Comparison of ENCODE assay signal across 1 fruit fly cellular context in the genomic region with DNA sequence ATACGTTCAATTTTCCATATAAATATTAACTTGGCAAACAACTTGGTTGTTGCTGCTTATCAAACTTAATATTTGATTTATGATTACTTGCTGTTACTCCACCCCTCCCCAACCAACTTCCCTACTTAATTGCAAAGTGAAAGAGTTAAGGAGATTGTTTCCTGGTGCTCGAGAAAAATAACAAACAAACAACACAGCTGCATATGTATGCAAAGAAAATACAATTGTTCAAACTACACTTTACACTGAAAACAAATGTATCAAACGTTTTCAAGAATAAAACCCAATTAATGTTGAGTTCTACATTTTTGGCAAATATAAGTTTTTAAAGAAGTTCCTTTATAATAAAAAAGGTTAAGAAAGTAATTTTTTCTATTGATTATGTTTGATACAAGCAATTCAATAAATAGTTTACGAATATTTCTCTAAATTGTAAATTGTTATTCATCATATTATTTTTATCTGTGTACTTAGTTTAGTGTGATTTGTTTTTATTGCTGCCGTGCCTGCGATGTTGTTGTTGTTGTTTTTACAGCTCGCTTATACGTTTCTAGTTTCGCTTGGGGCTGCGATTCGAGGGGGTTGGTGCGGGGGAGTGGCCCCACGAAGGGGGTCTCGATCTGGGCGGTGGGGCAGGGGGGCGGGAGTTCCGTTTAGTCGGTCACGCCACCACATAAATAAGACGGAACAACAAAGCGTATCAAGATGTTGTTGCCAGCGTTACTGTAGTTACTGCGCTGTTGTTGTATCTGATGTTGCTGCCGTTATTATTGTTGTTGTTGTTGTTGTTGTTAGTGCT.
A peak's percentile ranks its signal among the peaks of the same experiment; 100 is the strongest.
TF ChIP-seq lines count a peak whose summit lies in the region.

No protein-coding gene starts in this region.

TF ChIP-seq in whole organism, embryonic, 481 proteins besides CTCF, POLR2A, EP300 and RAD21 (continued from another document and continues in another):
- no peak for TF ChIP-seq grn (GFP tag; optimal IDR thresholded peaks at IDR 0.05; lab: Kevin White, UChicago)
- peak; percentile 62; the same call in 1 of the 2 replicates for TF ChIP-seq ranshi (GFP tag; IDR thresholded peaks at IDR 0.05; lab: Robert Waterston, UW)
- peak; percentile 20 for TF ChIP-seq Side (GFP tag; optimal IDR thresholded peaks at IDR 0.05; lab: Kevin White, UChicago)
- no peak for TF ChIP-seq CG3065 (GFP tag; optimal IDR thresholded peaks at IDR 0.05; lab: Kevin White, UChicago)
- TF ChIP-seq NC2β (GFP tag; optimal IDR thresholded peaks at IDR 0.05; lab: Kevin White, UChicago) = peak; percentile 27
- no peak for TF ChIP-seq hkb (optimal IDR thresholded peaks at IDR 0.05; lab: Kevin White, UChicago)
- TF ChIP-seq hkb (GFP tag; IDR thresholded peaks at IDR 0.05; lab: Robert Waterston, UW) = 0 out of 2 replicates have a peak, but pooled peaks have one; percentile 28
- no peak for TF ChIP-seq Dp (GFP tag; optimal IDR thresholded peaks at IDR 0.05; lab: Kevin White, UChicago)
- TF ChIP-seq her (GFP tag; optimal IDR thresholded peaks at IDR 0.05; lab: Kevin White, UChicago) = no peak
- peak; percentile 80 for TF ChIP-seq CG6175 (GFP tag; IDR thresholded peaks at IDR 0.05; lab: Robert Waterston, UW)
- no peak for TF ChIP-seq CkIIα-i1 (GFP tag; IDR thresholded peaks at IDR 0.05; lab: Robert Waterston, UW)
- TF ChIP-seq shn (GFP tag; optimal IDR thresholded peaks at IDR 0.05; lab: Kevin White, UChicago) = peak; percentile 10
- no peak for TF ChIP-seq Awh (GFP tag; IDR thresholded peaks at IDR 0.05; lab: Robert Waterston, UW)
- TF ChIP-seq Nf-YB (GFP tag; optimal IDR thresholded peaks at IDR 0.05; lab: Kevin White, UChicago) = peak; percentile 64
- 0 out of 3 replicates have a peak, but pooled peaks have one; percentile 40 for TF ChIP-seq CG11093 (GFP tag; IDR thresholded peaks at IDR 0.05; lab: Robert Waterston, UW)
- TF ChIP-seq CG6272 (GFP tag; IDR thresholded peaks at IDR 0.05; lab: Robert Waterston, UW) = no peak
- peak; percentile 25; the same call in 1 of the 2 replicates for TF ChIP-seq CG32767 (GFP tag; IDR thresholded peaks at IDR 0.05; lab: Robert Waterston, UW)
- TF ChIP-seq klu (GFP tag; IDR thresholded peaks at IDR 0.05; lab: Robert Waterston, UW) = peak; percentile 36; the same call in 1 of the 2 replicates
- 0 out of 2 replicates have a peak, but pooled peaks have one; percentile 42 for TF ChIP-seq aop (GFP tag; IDR thresholded peaks at IDR 0.05; lab: Robert Waterston, UW)
- peak; percentile 53; the same call in 1 of the 2 replicates for TF ChIP-seq ssp (GFP tag; IDR thresholded peaks at IDR 0.05; lab: Robert Waterston, UW)
- no peak for TF ChIP-seq TFAM (GFP tag; optimal IDR thresholded peaks at IDR 0.05; lab: Kevin White, UChicago)
- no peak for TF ChIP-seq CG6654 (GFP tag; optimal IDR thresholded peaks at IDR 0.05; lab: Kevin White, UChicago)
- TF ChIP-seq Mad (GFP tag; optimal IDR thresholded peaks at IDR 0.05; lab: Kevin White, UChicago) = no peak
- TF ChIP-seq sima (GFP tag; optimal IDR thresholded peaks at IDR 0.05; lab: Kevin White, UChicago) = no peak
- peak; percentile 23 for TF ChIP-seq chn (GFP tag; optimal IDR thresholded peaks at IDR 0.05; lab: Kevin White, UChicago)
- peak; percentile 55 for TF ChIP-seq pho (GFP tag; optimal IDR thresholded peaks at IDR 0.05; lab: Kevin White, UChicago)
- TF ChIP-seq D19B (GFP tag; optimal IDR thresholded peaks at IDR 0.05; lab: Kevin White, UChicago) = no peak
- TF ChIP-seq C15 (GFP tag; IDR thresholded peaks at IDR 0.05; lab: Robert Waterston, UW) = no peak
- TF ChIP-seq CG17612 (GFP tag; IDR thresholded peaks at IDR 0.05; lab: Robert Waterston, UW) = no peak
- peak; percentile 46; the same call in 1 of the 2 replicates for TF ChIP-seq CG6689 (GFP tag; IDR thresholded peaks at IDR 0.05; lab: Robert Waterston, UW)
- peak; percentile 46; the same call in 1 of the 2 replicates for TF ChIP-seq CG32772 (GFP tag; IDR thresholded peaks at IDR 0.05; lab: Robert Waterston, UW)
- peak; percentile 47 for TF ChIP-seq CG6813 (GFP tag; optimal IDR thresholded peaks at IDR 0.05; lab: Kevin White, UChicago)
- no peak for TF ChIP-seq toy (GFP tag; IDR thresholded peaks at IDR 0.05; lab: Robert Waterston, UW)
- peak; percentile 46 for TF ChIP-seq CG10654 (GFP tag; optimal IDR thresholded peaks at IDR 0.05; lab: Kevin White, UChicago)
- peak; percentile 18 for TF ChIP-seq Sry-δ (GFP tag; optimal IDR thresholded peaks at IDR 0.05; lab: Kevin White, UChicago)
- TF ChIP-seq CG6683 (GFP tag; optimal IDR thresholded peaks at IDR 0.05; lab: Kevin White, UChicago) = peak; percentile 45
- no peak for TF ChIP-seq Kr (GFP tag; optimal IDR thresholded peaks at IDR 0.05; lab: Kevin White, UChicago)
- peak; percentile 63 for TF ChIP-seq Xbp1 (GFP tag; optimal IDR thresholded peaks at IDR 0.05; lab: Kevin White, UChicago)
- TF ChIP-seq cwo (GFP tag; optimal IDR thresholded peaks at IDR 0.05; lab: Kevin White, UChicago) = peak; percentile 49
- TF ChIP-seq CG7928 (GFP tag; optimal IDR thresholded peaks at IDR 0.05; lab: Kevin White, UChicago) = no peak
- TF ChIP-seq pzg (GFP tag; optimal IDR thresholded peaks at IDR 0.05; lab: Kevin White, UChicago) = no peak
- TF ChIP-seq knrl (GFP tag; IDR thresholded peaks at IDR 0.05; lab: Robert Waterston, UW; ENCODE audit: partially characterized antibody) = no peak
- TF ChIP-seq Dad (GFP tag; optimal IDR thresholded peaks at IDR 0.05; lab: Kevin White, UChicago) = no peak
- TF ChIP-seq HHEX (GFP tag; optimal IDR thresholded peaks at IDR 0.05; lab: Kevin White, UChicago) = peak; percentile 64
- TF ChIP-seq CG17359 (tag; optimal IDR thresholded peaks at IDR 0.05; lab: Kevin White, UChicago) = peak; percentile 82
- TF ChIP-seq gsb (GFP tag; IDR thresholded peaks at IDR 0.05; lab: Robert Waterston, UW) = 0 out of 2 replicates have a peak, but pooled peaks have one; percentile 9
- no peak for TF ChIP-seq HLH4C (GFP tag; IDR thresholded peaks at IDR 0.05; lab: Robert Waterston, UW; ENCODE audit: partially characterized antibody)
- TF ChIP-seq wor (GFP tag; IDR thresholded peaks at IDR 0.05; lab: Robert Waterston, UW) = peak; percentile 33; the same call in 1 of the 2 replicates
- peak; percentile 65 for TF ChIP-seq CG15696 (tag; optimal IDR thresholded peaks at IDR 0.05; lab: Kevin White, UChicago)
- TF ChIP-seq Eip74EF (GFP tag; optimal IDR thresholded peaks at IDR 0.05; lab: Kevin White, UChicago) = peak in 1 of 2 experiments; percentile 87
- TF ChIP-seq mld (GFP tag; IDR thresholded peaks at IDR 0.05; lab: Robert Waterston, UW; ENCODE audit: partially characterized antibody) = no peak
- TF ChIP-seq Fer2 (tag; optimal IDR thresholded peaks at IDR 0.05; lab: Kevin White, UChicago) = peak; percentile 50
- peak; percentile 57; the same call in 2 of the 3 replicates for TF ChIP-seq ase (GFP tag; IDR thresholded peaks at IDR 0.05; lab: Robert Waterston, UW)
- peak; percentile 59 for TF ChIP-seq CG13894 (tag; optimal IDR thresholded peaks at IDR 0.05; lab: Kevin White, UChicago)
- TF ChIP-seq Elba2 (GFP tag; optimal IDR thresholded peaks at IDR 0.05; lab: Kevin White, UChicago) = no peak
- no peak for TF ChIP-seq CG11247 (GFP tag; IDR thresholded peaks at IDR 0.05; lab: Robert Waterston, UW)
- TF ChIP-seq Atf6 (GFP tag; IDR thresholded peaks at IDR 0.05; lab: Robert Waterston, UW) = peak; percentile 65
- TF ChIP-seq MBD-R2 (GFP tag; IDR thresholded peaks at IDR 0.05; lab: Robert Waterston, UW) = no peak
- TF ChIP-seq hb (GFP tag; IDR thresholded peaks at IDR 0.05; lab: Robert Waterston, UW; ENCODE audit: partially characterized antibody) = no peak
- TF ChIP-seq YL-1 (GFP tag; optimal IDR thresholded peaks at IDR 0.05; lab: Kevin White, UChicago) = no peak
- TF ChIP-seq Lim3 (GFP tag; IDR thresholded peaks at IDR 0.05; lab: Robert Waterston, UW) = no peak; the same call in 1 of the 2 replicates
- peak; percentile 16 for TF ChIP-seq CG8944 (GFP tag; optimal IDR thresholded peaks at IDR 0.05; lab: Kevin White, UChicago)
- no peak for TF ChIP-seq luna (GFP tag; optimal IDR thresholded peaks at IDR 0.05; lab: Kevin White, UChicago)
- peak; percentile 31 for TF ChIP-seq dm (GFP tag; optimal IDR thresholded peaks at IDR 0.05; lab: Kevin White, UChicago)
- no peak for TF ChIP-seq Doc2 (GFP tag; IDR thresholded peaks at IDR 0.05; lab: Robert Waterston, UW)
- TF ChIP-seq tup (GFP tag; optimal IDR thresholded peaks at IDR 0.05; lab: Kevin White, UChicago) = no peak
- no peak for TF ChIP-seq CG10274 (GFP tag; optimal IDR thresholded peaks at IDR 0.05; lab: Kevin White, UChicago)
- TF ChIP-seq nom (GFP tag; optimal IDR thresholded peaks at IDR 0.05; lab: Kevin White, UChicago) = peak; percentile 58
- TF ChIP-seq lmd (GFP tag; IDR thresholded peaks at IDR 0.05; lab: Robert Waterston, UW) = peak; percentile 66
- TF ChIP-seq gt (GFP tag; IDR thresholded peaks at IDR 0.05; lab: Robert Waterston, UW) = no peak
- peak; percentile 52; the same call in 1 of the 2 replicates for TF ChIP-seq Ada2b (GFP tag; IDR thresholded peaks at IDR 0.05; lab: Robert Waterston, UW)
- peak; percentile 71 for TF ChIP-seq CG12659 (GFP tag; optimal IDR thresholded peaks at IDR 0.05; lab: Kevin White, UChicago)
- peak; percentile 67 for TF ChIP-seq Hr3 (GFP tag; optimal IDR thresholded peaks at IDR 0.05; lab: Kevin White, UChicago)
- peak; percentile 39 for TF ChIP-seq NfI (GFP tag; optimal IDR thresholded peaks at IDR 0.05; lab: Kevin White, UChicago)
- peak; percentile 76; the same call in 1 of the 2 replicates for TF ChIP-seq Xrp1 (GFP tag; IDR thresholded peaks at IDR 0.05; lab: Robert Waterston, UW)
- TF ChIP-seq CG15514 (GFP tag; optimal IDR thresholded peaks at IDR 0.05; lab: Kevin White, UChicago) = peak; percentile 9
- TF ChIP-seq ttk (GFP tag; IDR thresholded peaks at IDR 0.05; lab: Robert Waterston, UW) = peak; percentile 46; the same call in 1 of the 2 replicates
- peak; percentile 32 for TF ChIP-seq scrt (GFP tag; optimal IDR thresholded peaks at IDR 0.05; lab: Kevin White, UChicago)
- no peak for TF ChIP-seq Ets97D (GFP tag; optimal IDR thresholded peaks at IDR 0.05; lab: Kevin White, UChicago)
- TF ChIP-seq Hand (GFP tag; optimal IDR thresholded peaks at IDR 0.05; lab: Kevin White, UChicago) = peak; percentile 46
- TF ChIP-seq Adf1 (GFP tag; IDR thresholded peaks at IDR 0.05; lab: Robert Waterston, UW) = no peak; the same call in 1 of the 2 replicates
- TF ChIP-seq bbx (GFP tag; IDR thresholded peaks at IDR 0.05; lab: Robert Waterston, UW; ENCODE audit: partially characterized antibody) = no peak
- peak; percentile 7 for TF ChIP-seq CG7987 (GFP tag; optimal IDR thresholded peaks at IDR 0.05; lab: Kevin White, UChicago)
- no peak for TF ChIP-seq kah (GFP tag; optimal IDR thresholded peaks at IDR 0.05; lab: Kevin White, UChicago)
- TF ChIP-seq Rfx (GFP tag; IDR thresholded peaks at IDR 0.05; lab: Robert Waterston, UW) = peak; percentile 46; the same call in 1 of the 2 replicates
- no peak for TF ChIP-seq CG34224 (GFP tag; IDR thresholded peaks at IDR 0.05; lab: Robert Waterston, UW; ENCODE audit: partially characterized antibody)
- TF ChIP-seq fd3F (GFP tag; optimal IDR thresholded peaks at IDR 0.05; lab: Kevin White, UChicago) = peak; percentile 39
- peak; percentile 70 for TF ChIP-seq CG4820 (GFP tag; optimal IDR thresholded peaks at IDR 0.05; lab: Kevin White, UChicago)
- TF ChIP-seq HmgD (GFP tag; optimal IDR thresholded peaks at IDR 0.05; lab: Kevin White, UChicago) = no peak
- TF ChIP-seq esg (GFP tag; conservative IDR thresholded peaks at IDR 0.05; lab: Robert Waterston, UW) = no peak
- TF ChIP-seq en (GFP tag; optimal IDR thresholded peaks at IDR 0.05; lab: Kevin White, UChicago) = peak; percentile 24
- TF ChIP-seq fd96Cb (tag; optimal IDR thresholded peaks at IDR 0.05; lab: Kevin White, UChicago) = peak; percentile 78
- peak; percentile 16; the same call in 1 of the 2 replicates for TF ChIP-seq sisA (GFP tag; IDR thresholded peaks at IDR 0.05; lab: Robert Waterston, UW)
- TF ChIP-seq CG13775 (GFP tag; optimal IDR thresholded peaks at IDR 0.05; lab: Kevin White, UChicago) = peak; percentile 34
- no peak for TF ChIP-seq CG11085 (GFP tag; IDR thresholded peaks at IDR 0.05; lab: Robert Waterston, UW)
- TF ChIP-seq tx (GFP tag; optimal IDR thresholded peaks at IDR 0.05; lab: Kevin White, UChicago) = peak; percentile 16
- no peak for TF ChIP-seq vfl (GFP tag; optimal IDR thresholded peaks at IDR 0.05; lab: Kevin White, UChicago)
- no peak for TF ChIP-seq al (GFP tag; IDR thresholded peaks at IDR 0.05; lab: Robert Waterston, UW)
- peak; percentile 63 for TF ChIP-seq CG2202 (tag; optimal IDR thresholded peaks at IDR 0.05; lab: Kevin White, UChicago)
- TF ChIP-seq CG13424 (tag; optimal IDR thresholded peaks at IDR 0.05; lab: Kevin White, UChicago) = peak; percentile 84
- no peak for TF ChIP-seq CG11696 (GFP tag; IDR thresholded peaks at IDR 0.05; lab: Robert Waterston, UW)
- no peak for TF ChIP-seq ken (GFP tag; IDR thresholded peaks at IDR 0.05; lab: Robert Waterston, UW)
- no peak for TF ChIP-seq slou (GFP tag; optimal IDR thresholded peaks at IDR 0.05; lab: Kevin White, UChicago)
- TF ChIP-seq CG12391 (tag; optimal IDR thresholded peaks at IDR 0.05; lab: Kevin White, UChicago) = peak; percentile 87
- TF ChIP-seq dan (GFP tag; IDR thresholded peaks at IDR 0.05; lab: Robert Waterston, UW) = no peak
- TF ChIP-seq Dref (GFP tag; IDR thresholded peaks at IDR 0.05; lab: Robert Waterston, UW) = no peak
- peak; percentile 65 for TF ChIP-seq CG32532 (GFP tag; IDR thresholded peaks at IDR 0.05; lab: Robert Waterston, UW)
- TF ChIP-seq Scr (GFP tag; IDR thresholded peaks at IDR 0.05; lab: Robert Waterston, UW; ENCODE audit: partially characterized antibody) = no peak
- no peak for TF ChIP-seq sim (GFP tag; IDR thresholded peaks at IDR 0.05; lab: Robert Waterston, UW)
- peak; percentile 39 for TF ChIP-seq maf-S (GFP tag; optimal IDR thresholded peaks at IDR 0.05; lab: Kevin White, UChicago)
- no peak for TF ChIP-seq nerfin-2 (GFP tag; IDR thresholded peaks at IDR 0.05; lab: Robert Waterston, UW; ENCODE audit: partially characterized antibody)
- no peak for TF ChIP-seq jigr1 (GFP tag; IDR thresholded peaks at IDR 0.05; lab: Robert Waterston, UW)
- no peak for TF ChIP-seq CG10565 (GFP tag; optimal IDR thresholded peaks at IDR 0.05; lab: Kevin White, UChicago)
- no peak for TF ChIP-seq MESR4 (GFP tag; optimal IDR thresholded peaks at IDR 0.05; lab: Kevin White, UChicago)
- no peak for TF ChIP-seq Dip3 (GFP tag; optimal IDR thresholded peaks at IDR 0.05; lab: Kevin White, UChicago)
- TF ChIP-seq CG3995 (GFP tag; optimal IDR thresholded peaks at IDR 0.05; lab: Kevin White, UChicago) = no peak
- TF ChIP-seq CG12942 (GFP tag; optimal IDR thresholded peaks at IDR 0.05; lab: Kevin White, UChicago) = peak; percentile 62
- peak; percentile 88 for TF ChIP-seq CG8924 (tag; optimal IDR thresholded peaks at IDR 0.05; lab: Kevin White, UChicago)
- peak; percentile 68 for TF ChIP-seq dysf (GFP tag; IDR thresholded peaks at IDR 0.05; lab: Robert Waterston, UW)
- peak; percentile 78 for TF ChIP-seq CG9437 (GFP tag; optimal IDR thresholded peaks at IDR 0.05; lab: Kevin White, UChicago)
